Worm (Caenorhabditis elegans): Measurements from ENCODE around the gene Y46G5A.36.

Y46G5A.36 gene

ce11 chrII:12799927-12800522, 23.5 kb upstream of the Y46G5A.36 start (continued):
- TF ChIP-seq ztf-26 (tag; optimal IDR thresholded peaks at IDR 0.05) (no peak), K12H6.12 (tag; optimal IDR thresholded peaks at IDR 0.05) (no peak), dox-1 (GFP tag; IDR thresholded peaks at IDR 0.05) (peak; percentile 71), C06A6.2 (GFP tag; conservative IDR thresholded peaks at IDR 0.05) (no peak), egl-44 (GFP tag; IDR thresholded peaks at IDR 0.05) (no peak), hsf-1 (GFP tag; IDR thresholded peaks at IDR 0.05) (peak; percentile 79), fkh-3 (tag; optimal IDR thresholded peaks at IDR 0.05) (no peak), tbx-9 (tag; optimal IDR thresholded peaks at IDR 0.05; ENCODE audit: borderline replicate concordance) (no peak), ztf-3 (GFP tag; optimal IDR thresholded peaks at IDR 0.05) (no peak), madf-3 (GFP tag; IDR thresholded peaks at IDR 0.05) (0 out of 2 replicates have a peak, but pooled peaks have one; percentile 57), nhr-179 (tag; optimal IDR thresholded peaks at IDR 0.05) (no peak), ztf-25 (GFP tag; IDR thresholded peaks at IDR 0.05) (no peak), Y95B8A.8 (GFP tag; IDR thresholded peaks at IDR 0.05) (0 out of 2 replicates have a peak, but pooled peaks have one; percentile 4), ztf-6 (GFP tag; IDR thresholded peaks at IDR 0.05) (no peak), madf-10 (tag; optimal IDR thresholded peaks at IDR 0.05) (no peak), Y67H2A.10 (GFP tag; conservative IDR thresholded peaks at IDR 0.05) (no peak), atf-7 (tag; optimal IDR thresholded peaks at IDR 0.05) (no peak), ceh-79 (tag; optimal IDR thresholded peaks at IDR 0.05) (no peak), pbrm-1 (GFP tag; IDR thresholded peaks at IDR 0.05) (peak; percentile 44), F52B5.7 (tag; optimal IDR thresholded peaks at IDR 0.05) (no peak), snpc-4 (GFP tag; optimal IDR thresholded peaks at IDR 0.05) (no peak), snpc-4 (tag; optimal IDR thresholded peaks at IDR 0.05) (peak in 2 of 4 experiments; percentile 32 to 47), attf-5 (GFP tag; optimal IDR thresholded peaks at IDR 0.05) (peak; percentile 14), egrh-3 (GFP tag; IDR thresholded peaks at IDR 0.05) (no peak), lin-54 (GFP tag; optimal IDR thresholded peaks at IDR 0.05) (peak; percentile 98), mcd-1 (GFP tag; IDR thresholded peaks at IDR 0.05) (peak; percentile 97), C17E4.6 (GFP tag; IDR thresholded peaks at IDR 0.05) (0 out of 2 replicates have a peak, but pooled peaks have one; percentile 33), die-1 (tag; optimal IDR thresholded peaks at IDR 0.05) (no peak), madf-8 (GFP tag; conservative IDR thresholded peaks at IDR 0.05) (peak; percentile 91), ztf-22 (GFP tag; optimal IDR thresholded peaks at IDR 0.05) (no peak), sdz-38 (tag; optimal IDR thresholded peaks at IDR 0.05) (no peak), rpc-1 (optimal IDR thresholded peaks at IDR 0.05) (no peak), rpc-1 (tag; optimal IDR thresholded peaks at IDR 0.05) (no peak), lin-35 (GFP tag; optimal IDR thresholded peaks at IDR 0.05) (peak; percentile 26 to 68 (median 49)), mes-4 (tag; optimal IDR thresholded peaks at IDR 0.05) (no peak), efl-1 (GFP tag; optimal IDR thresholded peaks at IDR 0.05) (peak; percentile 98), cebp-1 (GFP tag; IDR thresholded peaks at IDR 0.05) (no peak), cebp-1 (tag; optimal IDR thresholded peaks at IDR 0.05) (peak; percentile 36), cebp-2 (GFP tag; IDR thresholded peaks at IDR 0.05) (no peak), akir-1 (GFP tag; optimal IDR thresholded peaks at IDR 0.05) (no peak), ets-4 (GFP tag; optimal IDR thresholded peaks at IDR 0.05) (no peak), hlh-26 (GFP tag; conservative IDR thresholded peaks at IDR 0.05) (no peak), hmg-20 (GFP tag; IDR thresholded peaks at IDR 0.05) (no peak), hmg-1.2 (GFP tag; IDR thresholded peaks at IDR 0.05) (peak; percentile 54), rcor-1 (GFP tag; IDR thresholded peaks at IDR 0.05) (peak; percentile 81), F23B12.7 (tag; optimal IDR thresholded peaks at IDR 0.05; ENCODE audit: insufficient read depth) (no peak), nhr-90 (tag; optimal IDR thresholded peaks at IDR 0.05) (no peak), snpc-1.1 (tag; optimal IDR thresholded peaks at IDR 0.05; ENCODE audit: insufficient read depth) (peak; percentile 52), aptf-2 (GFP tag; conservative IDR thresholded peaks at IDR 0.05) (no peak)

All from whole organism, young adult.